Worm (Caenorhabditis elegans) whole organism, L3 larva: ENCODE measurements around the gene T07G12.4.

Experiments used
- ama-1 ChIP-seq: fragments of 150-350 bp; optimal IDR thresholded peaks from 2 replicates; lab custom pipeline; 2018
- daf-12 ChIP-seq: fragments of 150-350 bp; optimal IDR thresholded peaks from 2 replicates; lab custom pipeline; 2014; ENCODE audit warnings: missing biosample characterization, missing genetic modification reagents, missing genetic modification characterization
- egl-27 ChIP-seq: sonication (generic microtip); optimal IDR thresholded peaks from 4 replicates; lab custom pipeline; 2017; ENCODE audit warnings: missing biosample characterization, missing genetic modification reagents, missing genetic modification characterization
- eor-1 ChIP-seq, 2 experiments: fragments of 150-350 bp; optimal IDR thresholded peaks; 2 replicates each; lab custom pipeline; 2014 to 2018; ENCODE audit warnings: missing biosample characterization in 2 of 2, missing genetic modification characterization in 2 of 2
- fkh-10 ChIP-seq: sonication (generic microtip); optimal IDR thresholded peaks from 2 replicates; lab custom pipeline; 2017; ENCODE audit warnings: missing biosample characterization, missing genetic modification reagents, missing genetic modification characterization
- mdl-1 ChIP-seq: fragments of 150-350 bp; optimal IDR thresholded peaks from 2 replicates; lab custom pipeline; 2014; ENCODE audit warnings: missing biosample characterization, missing genetic modification characterization
- mml-1 ChIP-seq: fragments of 150-350 bp; sonication (generic microtip); optimal IDR thresholded peaks from 3 replicates; lab custom pipeline; 2014; ENCODE audit warnings: missing biosample characterization, missing genetic modification characterization
- nhr-76 ChIP-seq: fragments of 150-350 bp; sonication (generic microtip); optimal IDR thresholded peaks from 5 replicates; lab custom pipeline; 2014; ENCODE audit warnings: missing biosample characterization, missing genetic modification characterization
- pqm-1 ChIP-seq: fragments of 150-350 bp; optimal IDR thresholded peaks from 2 replicates; lab custom pipeline; 2017; ENCODE audit warnings: missing biosample characterization, missing genetic modification characterization, inconsistent platforms
- unc-39 ChIP-seq: sonication (generic microtip); optimal IDR thresholded peaks from 4 replicates; lab custom pipeline; 2017; ENCODE audit warnings: missing biosample characterization, missing genetic modification characterization
- ztf-11 ChIP-seq: fragments of 150-350 bp; optimal IDR thresholded peaks from 2 replicates; lab custom pipeline; 2014; ENCODE audit warnings: missing biosample characterization, missing genetic modification characterization

DNA sequence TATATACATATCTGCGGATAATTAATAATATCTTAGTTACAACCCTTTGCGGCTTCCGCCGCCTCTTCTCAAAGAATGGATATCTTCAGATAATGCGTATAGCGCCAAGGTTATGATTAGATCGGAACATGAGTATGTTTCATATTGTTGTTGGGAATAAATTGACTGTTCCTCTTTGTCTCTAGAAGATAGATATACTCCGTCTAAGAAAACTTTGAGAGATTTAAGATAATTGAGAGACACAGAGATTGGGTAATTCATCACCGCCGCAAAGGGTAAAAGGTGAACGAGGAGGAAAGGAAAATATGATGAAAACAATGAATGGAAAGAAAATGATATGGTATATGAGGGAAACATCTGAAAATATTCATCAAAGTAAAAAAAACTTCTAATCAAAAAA is 38.1 kb upstream of the T07G12.4 start:
- no peak for TF ChIP-seq fkh-10 (GFP tag; lab: Kevin White, UChicago)
- TF ChIP-seq ztf-11 (tag; lab: Kevin White, UChicago): no peak
- no peak for TF ChIP-seq daf-12
- TF ChIP-seq mml-1 (tag; lab: Kevin White, UChicago): no peak
- no peak for TF ChIP-seq mdl-1 (tag; lab: Kevin White, UChicago)
- no peak for TF ChIP-seq egl-27 (tag; lab: Kevin White, UChicago)
- no peak for TF ChIP-seq nhr-76 (tag; lab: Kevin White, UChicago)
- TF ChIP-seq eor-1 (tag; optimal IDR thresholded peaks at IDR 0.05; lab: Kevin White, UChicago): no peak
- TF ChIP-seq unc-39 (tag; lab: Kevin White, UChicago): no peak
- TF ChIP-seq pqm-1 (tag; lab: Kevin White, UChicago): no peak
- no peak for TF ChIP-seq ama-1
